Worm (Caenorhabditis elegans): ENCODE results near the gene ser-7.

The ser-7 gene

DNA sequence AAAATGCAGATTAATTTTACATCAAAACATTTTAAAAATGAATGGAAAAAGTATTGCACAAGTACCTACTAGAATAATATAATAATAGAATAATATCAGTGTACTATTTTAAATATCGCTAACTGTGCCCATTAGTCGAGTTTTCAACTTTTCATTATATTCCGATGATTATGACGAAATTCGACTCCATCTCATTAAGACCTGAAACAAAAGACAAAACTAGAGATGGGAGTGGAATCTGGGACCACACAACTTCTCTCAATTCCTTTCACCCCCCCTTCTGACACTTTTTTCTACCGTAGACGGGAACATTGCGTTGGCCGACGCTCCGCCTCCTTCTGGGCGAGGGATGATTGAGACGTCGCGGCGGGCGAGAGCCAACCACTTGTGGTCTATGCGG lies at the start of gene ser-7:
TSS of gene ser-7 (plus strand) at position 301 of the 400 bp plus-strand sequence.
- TF ChIP-seq grh-1 (GFP tag; IDR thresholded peaks at IDR 0.05) (no peak), C04F5.9 (tag; optimal IDR thresholded peaks at IDR 0.05) (no peak), snpc-4 (tag; optimal IDR thresholded peaks at IDR 0.05) (no peak), xbp-1 (tag; optimal IDR thresholded peaks at IDR 0.05) (no peak), ztf-11 (tag; optimal IDR thresholded peaks at IDR 0.05) (no peak), nhr-20 (tag; optimal IDR thresholded peaks at IDR 0.05) (no peak), unc-30 (tag; optimal IDR thresholded peaks at IDR 0.05) (no peak), elt-2 (tag; optimal IDR thresholded peaks at IDR 0.05) (no peak), nhr-237 (tag; optimal IDR thresholded peaks at IDR 0.05) (no peak), lir-3 (tag; optimal IDR thresholded peaks at IDR 0.05; ENCODE audit: poor library complexity) (no peak), mef-2 (tag; optimal IDR thresholded peaks at IDR 0.05) (no peak)

DNA sequence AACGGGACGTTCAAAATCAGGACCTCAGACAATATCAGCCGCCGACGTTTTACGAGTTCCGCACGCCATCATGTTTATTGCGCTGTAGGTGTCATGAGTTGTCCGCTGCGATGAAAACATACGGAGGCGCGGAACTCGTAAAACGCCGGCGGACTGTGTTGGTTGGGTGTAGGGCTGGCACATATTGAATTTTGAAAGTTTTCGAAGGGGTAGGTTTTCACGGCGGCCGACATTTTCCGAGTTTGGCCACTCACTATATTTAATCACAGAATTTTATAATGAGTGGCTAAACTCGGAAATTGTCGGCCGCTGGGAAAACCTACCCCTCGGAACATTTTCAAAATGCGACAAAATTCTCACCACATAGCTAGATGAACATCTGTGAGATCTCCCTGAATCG lies 47.2 kb upstream of the ser-7 start:
- TF ChIP-seq hlh-17 (GFP tag; optimal IDR thresholded peaks at IDR 0.05; ENCODE audit: borderline replicate concordance): no peak
- no peak for TF ChIP-seq nhr-90 (tag; optimal IDR thresholded peaks at IDR 0.05; ENCODE audit: poor library complexity)
- TF ChIP-seq C04F5.9 (tag; optimal IDR thresholded peaks at IDR 0.05): no peak
- no peak for TF ChIP-seq sox-4 (tag; optimal IDR thresholded peaks at IDR 0.05)
- no peak for TF ChIP-seq egl-13 (tag; optimal IDR thresholded peaks at IDR 0.05)
- no peak for TF ChIP-seq nhr-85 (tag)
- no peak for TF ChIP-seq sptf-1 (tag; optimal IDR thresholded peaks at IDR 0.05)
- no peak for TF ChIP-seq ztf-11 (tag; optimal IDR thresholded peaks at IDR 0.05)

DNA sequence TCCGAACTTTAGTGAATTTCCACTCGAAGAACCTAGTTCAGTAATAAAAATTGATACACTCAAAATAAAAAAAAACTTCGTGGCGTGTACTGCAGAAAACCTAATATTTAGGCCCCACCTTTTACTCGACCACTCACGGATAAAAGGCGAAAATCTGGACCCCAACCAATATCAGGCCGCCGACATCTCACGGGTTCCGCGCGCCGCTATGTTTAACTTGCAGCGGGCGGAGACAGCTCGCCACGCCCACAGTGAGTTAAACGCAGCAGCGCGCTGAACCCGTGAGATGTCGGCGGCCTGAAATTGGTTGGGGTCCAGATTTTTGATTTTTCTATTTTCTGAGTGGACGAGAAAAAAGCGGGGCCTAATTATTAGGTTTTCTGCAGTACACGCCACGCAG lies 40.5 kb upstream of the ser-7 start:
- TF ChIP-seq blmp-1 (tag; optimal IDR thresholded peaks at IDR 0.05): no peak
- no peak for TF ChIP-seq unc-98 (GFP tag; IDR thresholded peaks at IDR 0.05)
- no peak for TF ChIP-seq sptf-1 (tag; optimal IDR thresholded peaks at IDR 0.05)
- TF ChIP-seq vab-15 (tag; optimal IDR thresholded peaks at IDR 0.05): no peak
- no peak for TF ChIP-seq tbx-2 (tag; optimal IDR thresholded peaks at IDR 0.05)
- TF ChIP-seq nhr-12 (tag; optimal IDR thresholded peaks at IDR 0.05): no peak
- TF ChIP-seq zip-4 (GFP tag; optimal IDR thresholded peaks at IDR 0.05): no peak
- TF ChIP-seq xbp-1 (tag; optimal IDR thresholded peaks at IDR 0.05): no peak
- TF ChIP-seq C04F5.9 (tag; optimal IDR thresholded peaks at IDR 0.05): no peak
- TF ChIP-seq ceh-88 (GFP tag; IDR thresholded peaks at IDR 0.05): no peak
- no peak for TF ChIP-seq lsy-2 (tag; optimal IDR thresholded peaks at IDR 0.05)
- no peak for TF ChIP-seq fos-1 (tag; optimal IDR thresholded peaks at IDR 0.05)
- TF ChIP-seq snpc-4 (tag; optimal IDR thresholded peaks at IDR 0.05): no peak
- no peak for TF ChIP-seq unc-86 (tag; optimal IDR thresholded peaks at IDR 0.05)
- TF ChIP-seq unc-62 (GFP tag; optimal IDR thresholded peaks at IDR 0.05): no peak
- TF ChIP-seq pax-3 (tag; optimal IDR thresholded peaks at IDR 0.05): no peak
- TF ChIP-seq sup-37 (GFP tag; optimal IDR thresholded peaks at IDR 0.05): no peak
- no peak for TF ChIP-seq nhr-90 (tag; optimal IDR thresholded peaks at IDR 0.05; ENCODE audit: poor library complexity)

ce11 chrX:2640556-2640955 lies 32.8 kb upstream of the ser-7 start:
- TF ChIP-seq fkh-10 (GFP tag; optimal IDR thresholded peaks at IDR 0.05) (peak; percentile 66), ces-1 (GFP tag; optimal IDR thresholded peaks at IDR 0.05) (peak; percentile 25), nhr-47 (tag; optimal IDR thresholded peaks at IDR 0.05) (no peak)

DNA sequence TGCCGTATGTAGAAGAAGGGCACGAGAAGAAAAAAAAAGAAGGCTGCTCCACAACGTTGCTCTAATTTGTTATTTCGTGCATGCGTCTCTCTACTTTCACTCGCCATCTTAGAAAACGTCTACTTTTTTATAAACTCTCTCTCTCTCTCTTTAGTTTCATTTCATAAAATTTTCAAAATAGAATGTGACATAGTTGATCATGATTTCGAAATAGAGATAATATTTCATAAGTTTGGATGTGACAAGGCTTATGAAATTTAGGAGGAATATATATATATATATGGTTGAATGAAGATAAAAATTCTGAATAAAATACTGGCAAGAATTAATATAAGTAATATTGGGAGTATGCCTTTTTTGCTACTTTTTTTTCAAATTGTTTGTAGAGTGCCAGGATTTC lies 32.3 kb upstream of the ser-7 start:
- TF ChIP-seq fkh-8 (tag; optimal IDR thresholded peaks at IDR 0.05) (peak; percentile 11), skn-1 (tag; optimal IDR thresholded peaks at IDR 0.05) (peak; percentile 86), sox-4 (tag; optimal IDR thresholded peaks at IDR 0.05) (no peak), lsy-2 (tag; optimal IDR thresholded peaks at IDR 0.05) (peak in 1 of 2 experiments; percentile 25), lin-14 (GFP tag; optimal IDR thresholded peaks at IDR 0.05) (peak; percentile 31), ceh-82 (tag; optimal IDR thresholded peaks at IDR 0.05) (peak in 1 of 3 experiments; percentile 12), C16A3.4 (tag; optimal IDR thresholded peaks at IDR 0.05) (no peak), nhr-71 (tag; optimal IDR thresholded peaks at IDR 0.05) (peak; percentile 0), isw-1 (GFP tag; IDR thresholded peaks at IDR 0.05) (no peak)

All from whole organism, L1 larva.